Worm (Caenorhabditis elegans): Measurements from ENCODE around the gene C35C5.9.

Gene C35C5.9

DNA sequence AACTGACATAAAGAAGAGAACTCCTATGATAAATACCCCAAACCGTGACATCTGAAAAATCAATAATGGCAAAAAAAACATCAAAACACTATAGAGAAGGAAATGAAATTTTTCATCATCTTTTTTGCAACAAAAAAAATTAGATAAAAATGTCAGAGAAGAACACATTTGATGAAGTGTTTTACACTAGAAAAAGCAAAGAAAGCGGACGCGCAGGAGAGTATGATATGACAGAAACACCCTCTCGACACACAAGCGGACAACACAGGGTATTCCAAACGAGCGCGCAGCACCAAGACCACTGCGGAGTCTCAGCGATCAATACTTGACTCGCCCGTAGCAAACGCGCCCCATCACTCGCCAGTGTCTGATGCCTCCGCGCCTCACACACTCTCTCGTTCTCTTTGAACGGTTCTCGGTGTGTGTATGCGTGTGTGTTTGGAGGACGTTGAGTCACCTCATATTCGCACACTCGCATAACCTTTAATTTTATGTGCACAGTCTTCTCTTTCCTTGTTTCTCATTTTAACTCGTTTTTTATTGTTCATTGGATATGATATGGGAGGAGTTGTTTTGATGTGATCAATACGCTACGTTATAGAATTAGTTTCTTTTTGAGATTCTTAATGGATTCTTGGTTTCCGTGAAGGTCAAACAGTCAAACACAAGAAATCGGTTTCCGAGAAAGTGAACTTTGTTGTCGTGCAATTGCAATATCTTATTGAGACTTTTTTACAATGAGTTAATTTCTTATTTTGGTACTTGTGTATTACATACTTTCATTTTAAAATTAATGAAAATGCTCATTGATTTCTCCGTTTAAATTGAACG, 10.3 kb downstream of the C35C5.9 start, which contains the start of gene selt-1.1 (continued):
- TF ChIP-seq npax-4 (tag; optimal IDR thresholded peaks at IDR 0.05) (no peak), ceh-30 (tag; optimal IDR thresholded peaks at IDR 0.05) (no peak), mec-3 (tag; optimal IDR thresholded peaks at IDR 0.05; ENCODE audit: borderline replicate concordance) (no peak), ets-4 (tag; optimal IDR thresholded peaks at IDR 0.05) (no peak), syd-9 (tag; optimal IDR thresholded peaks at IDR 0.05) (peak; percentile 8), C38D4.7 (GFP tag; optimal IDR thresholded peaks at IDR 0.05) (no peak), tbx-7 (tag; optimal IDR thresholded peaks at IDR 0.05) (no peak), gmeb-2 (tag; optimal IDR thresholded peaks at IDR 0.05) (no peak), che-1 (tag; optimal IDR thresholded peaks at IDR 0.05) (no peak), odd-2 (tag; optimal IDR thresholded peaks at IDR 0.05) (no peak), ttx-3 (tag; optimal IDR thresholded peaks at IDR 0.05) (no peak), elt-4 (tag; optimal IDR thresholded peaks at IDR 0.05) (no peak), eyg-1 (tag; optimal IDR thresholded peaks at IDR 0.05) (peak; percentile 2), pha-4 (tag; optimal IDR thresholded peaks at IDR 0.05) (no peak), pag-3 (tag; optimal IDR thresholded peaks at IDR 0.05; ENCODE audit: borderline replicate concordance) (no peak), ceh-2 (tag; optimal IDR thresholded peaks at IDR 0.05) (peak; percentile 5)

- TF ChIP-seq nhr-11 (tag; optimal IDR thresholded peaks at IDR 0.05) = no peak
- no peak for TF ChIP-seq pag-3 (tag; optimal IDR thresholded peaks at IDR 0.05; ENCODE audit: borderline replicate concordance)
- no peak for TF ChIP-seq lim-6 (tag; optimal IDR thresholded peaks at IDR 0.05)
- no peak for TF ChIP-seq ceh-2 (tag; optimal IDR thresholded peaks at IDR 0.05)
- no peak for TF ChIP-seq sox-4 (tag; optimal IDR thresholded peaks at IDR 0.05)
- TF ChIP-seq ceh-22 (tag; optimal IDR thresholded peaks at IDR 0.05) = no peak
- TF ChIP-seq mec-3 (tag; optimal IDR thresholded peaks at IDR 0.05; ENCODE audit: borderline replicate concordance) = no peak
- TF ChIP-seq hlh-8 (tag; optimal IDR thresholded peaks at IDR 0.05) = no peak
- no peak for TF ChIP-seq ztf-16 (tag; optimal IDR thresholded peaks at IDR 0.05)
- TF ChIP-seq ceh-19 (GFP tag; optimal IDR thresholded peaks at IDR 0.05) = no peak
- no peak for TF ChIP-seq C38D4.7 (GFP tag; optimal IDR thresholded peaks at IDR 0.05)
Measured at ce11 chrX:11547442-11548023, 11.2 kb downstream of the C35C5.9 start.

DNA sequence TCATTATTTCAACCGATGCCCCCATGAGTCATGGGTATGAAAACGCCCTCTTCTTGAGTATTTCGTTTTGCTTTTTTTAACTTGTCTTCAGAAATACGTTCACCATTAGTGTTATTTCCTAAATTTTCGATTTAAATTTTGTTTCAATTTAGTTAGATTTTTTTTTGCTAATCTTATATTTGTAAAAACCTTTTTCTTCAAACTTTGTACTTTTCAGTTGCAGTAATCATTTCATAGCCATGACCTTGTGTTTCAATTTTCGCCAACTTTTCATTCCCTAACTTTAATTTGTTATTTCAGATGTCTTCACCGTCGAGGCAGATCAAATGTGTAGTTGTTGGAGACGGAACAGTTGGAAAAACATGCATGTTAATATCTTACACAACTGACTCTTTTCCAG, 11.9 kb downstream of the C35C5.9 start, which contains the start of gene mig-2:
Gene mig-2 (plus strand): TSS at position 301 of the 400 bp plus-strand sequence.
- TF ChIP-seq ceh-6 (GFP tag; optimal IDR thresholded peaks at IDR 0.05) (no peak), C08G9.2 (tag; optimal IDR thresholded peaks at IDR 0.05) (no peak), ceh-45 (GFP tag; IDR thresholded peaks at IDR 0.05) (no peak), hlh-30 (tag; optimal IDR thresholded peaks at IDR 0.05; ENCODE audit: insufficient read depth) (no peak), fax-1 (tag; optimal IDR thresholded peaks at IDR 0.05) (no peak), pqm-1 (tag; optimal IDR thresholded peaks at IDR 0.05) (no peak), dve-1 (tag; optimal IDR thresholded peaks at IDR 0.05) (no peak), ceh-9 (tag; optimal IDR thresholded peaks at IDR 0.05) (no peak), gmeb-2 (tag; optimal IDR thresholded peaks at IDR 0.05) (no peak), hlh-8 (tag; optimal IDR thresholded peaks at IDR 0.05) (no peak), elt-2 (tag; optimal IDR thresholded peaks at IDR 0.05) (no peak), nfya-1 (tag; optimal IDR thresholded peaks at IDR 0.05) (no peak), fkh-6 (tag; optimal IDR thresholded peaks at IDR 0.05) (no peak), odd-2 (tag; optimal IDR thresholded peaks at IDR 0.05) (no peak), ceh-30 (tag; optimal IDR thresholded peaks at IDR 0.05) (no peak), elt-4 (tag; optimal IDR thresholded peaks at IDR 0.05) (no peak), ref-2 (tag; optimal IDR thresholded peaks at IDR 0.05) (no peak), ttx-3 (tag; optimal IDR thresholded peaks at IDR 0.05) (no peak), syd-9 (tag; optimal IDR thresholded peaks at IDR 0.05) (no peak)

All from whole organism, late embryonic.